Worm (Caenorhabditis elegans) whole organism, L4 larva: ENCODE data around the gene rbg-3.

Source experiments
- D1046.2 ChIP-seq: fragments of 200-800 bp; sonication (Bioruptor generic); IDR thresholded peaks from 2 replicates; pipeline ENCODE4 v1.3.6; 2022; ENCODE audit warnings: missing genetic modification characterization, missing compliant biosample characterization
- F10B5.3 ChIP-seq: sonication (generic microtip); optimal IDR thresholded peaks from 2 replicates; lab custom pipeline; 2016; ENCODE audit warnings: mild to moderate bottlenecking, missing genetic modification characterization, missing compliant biosample characterization
- F26F4.8 ChIP-seq: fragments of 200-800 bp; sonication (Bioruptor generic); conservative IDR thresholded peaks from 2 replicates; pipeline ENCODE4 v1.3.6; 2022; ENCODE audit warnings: missing genetic modification characterization, missing compliant biosample characterization
- F37D6.2 ChIP-seq: sonication (generic microtip); optimal IDR thresholded peaks from 2 replicates; lab custom pipeline; 2016; ENCODE audit warnings: mild to moderate bottlenecking, missing genetic modification characterization, missing compliant biosample characterization
- F49E8.2 ChIP-seq: sonication (generic microtip); optimal IDR thresholded peaks from 2 replicates; lab custom pipeline; 2016; ENCODE audit warnings: missing compliant biosample characterization, mild to moderate bottlenecking, missing genetic modification characterization, borderline replicate concordance
- T20F7.1 ChIP-seq: fragments of 200-800 bp; sonication (Bioruptor generic); optimal IDR thresholded peaks from 2 replicates; lab custom pipeline; 2018; ENCODE audit warnings: mild to moderate bottlenecking, missing genetic modification characterization, missing compliant biosample characterization
- T26A8.4 ChIP-seq: fragments of 200-800 bp; sonication (Bioruptor generic); IDR thresholded peaks from 2 replicates; pipeline ENCODE4 v1.3.6; 2022; ENCODE audit warnings: missing genetic modification characterization, missing compliant biosample characterization
- Y105C5A.15 ChIP-seq: fragments of 200-800 bp; sonication (Bioruptor generic); IDR thresholded peaks from 2 replicates; pipeline ENCODE4 v1.3.6; 2022; ENCODE audit warnings: missing genetic modification characterization, missing compliant biosample characterization
- Y5F2A.4 ChIP-seq: fragments of 200-800 bp; sonication (Bioruptor generic); optimal IDR thresholded peaks from 2 replicates; lab custom pipeline; 2018; ENCODE audit warnings: mild to moderate bottlenecking, missing genetic modification characterization, missing compliant biosample characterization
- Y75B8A.6 ChIP-seq: fragments of 200-800 bp; sonication (Bioruptor generic); IDR thresholded peaks from 2 replicates; pipeline ENCODE4 v1.3.6; 2022; ENCODE audit warnings: missing genetic modification reagents, missing genetic modification characterization, missing compliant biosample characterization
- ZK546.5 ChIP-seq, 2 experiments: sonication (generic microtip); optimal IDR thresholded peaks; 2 replicates each; lab custom pipeline; 2017; ENCODE audit warnings: missing biosample characterization in 2 of 2, missing genetic modification characterization in 2 of 2
- aha-1 ChIP-seq: fragments of 150-350 bp; peaks from one replicate; lab custom pipeline; 2014; ENCODE audit warnings: missing biosample characterization, missing genetic modification characterization
- aly-2 ChIP-seq: sonication (generic microtip); optimal IDR thresholded peaks from 2 replicates; lab custom pipeline; 2018; ENCODE audit warnings: missing biosample characterization, missing genetic modification characterization
- attf-4 ChIP-seq: sonication (generic microtip); optimal IDR thresholded peaks from 3 replicates; lab custom pipeline; 2017; ENCODE audit warnings: missing biosample characterization, missing genetic modification characterization
- ceh-28 ChIP-seq: fragments of 150-350 bp; optimal IDR thresholded peaks from 2 replicates; lab custom pipeline; 2014; ENCODE audit warnings: missing biosample characterization, missing genetic modification reagents, missing genetic modification characterization
- ceh-32 ChIP-seq: sonication (generic microtip); optimal IDR thresholded peaks from 2 replicates; lab custom pipeline; 2016; ENCODE audit warnings: mild to moderate bottlenecking, missing genetic modification characterization, missing compliant biosample characterization; ENCODE audit not compliant: poor library complexity
- ceh-62 ChIP-seq: sonication (generic microtip); optimal IDR thresholded peaks from 2 replicates; lab custom pipeline; 2017; ENCODE audit warnings: missing biosample characterization, missing genetic modification characterization
- ceh-82 ChIP-seq: sonication (generic microtip); optimal IDR thresholded peaks from 2 replicates; lab custom pipeline; 2017; ENCODE audit warnings: missing biosample characterization, missing genetic modification characterization
- daf-12 ChIP-seq: fragments of 150-350 bp; optimal IDR thresholded peaks from 2 replicates; lab custom pipeline; 2014; ENCODE audit warnings: missing biosample characterization, missing genetic modification reagents, missing genetic modification characterization
- daf-16 ChIP-seq, 3 experiments: sonication (generic microtip); optimal IDR thresholded peaks; 2 replicates each; lab custom pipeline; 2016 to 2017; ENCODE audit warnings: missing genetic modification characterization in 3 of 3, missing genetic modification reagents in 3 of 3, mild to moderate bottlenecking in 2 of 3, missing compliant biosample characterization in 2 of 3, missing biosample characterization in 1 of 3, moderate library complexity in 1 of 3
- dmd-9 ChIP-seq: fragments of 200-800 bp; sonication (Bioruptor generic); IDR thresholded peaks from 2 replicates; pipeline ENCODE4 v1.3.6; 2022; ENCODE audit warnings: missing genetic modification reagents, missing genetic modification characterization, missing compliant biosample characterization
- duxl-1 ChIP-seq: sonication (generic microtip); optimal IDR thresholded peaks from 2 replicates; lab custom pipeline; 2016; ENCODE audit warnings: mild to moderate bottlenecking, missing genetic modification characterization, moderate library complexity, missing compliant biosample characterization; ENCODE audit not compliant: poor library complexity
- hif-1 ChIP-seq, 2 experiments: sonication (generic microtip); optimal IDR thresholded peaks; 2 replicates each; lab custom pipeline; 2016 to 2017; ENCODE audit warnings: missing compliant biosample characterization in 2 of 2, missing genetic modification characterization in 2 of 2, missing genetic modification reagents in 2 of 2, missing genotype in 2 of 2, mild to moderate bottlenecking in 1 of 2
- hlh-11 ChIP-seq: fragments of 200-800 bp; sonication (Bioruptor generic); optimal IDR thresholded peaks from 2 replicates; lab custom pipeline; 2018; ENCODE audit warnings: mild to moderate bottlenecking, missing genetic modification characterization, missing compliant biosample characterization
- lim-7 ChIP-seq: fragments of 200-800 bp; sonication (Bioruptor generic); IDR thresholded peaks from 2 replicates; pipeline ENCODE4 v1.3.6; 2022; ENCODE audit warnings: missing genetic modification characterization, missing compliant biosample characterization
- lin-1 ChIP-seq: fragments of 200-800 bp; sonication (Bioruptor generic); IDR thresholded peaks from 2 replicates; pipeline ENCODE4 v1.3.6; 2022; ENCODE audit warnings: missing genetic modification reagents, missing genetic modification characterization, missing compliant biosample characterization
- lin-15B ChIP-seq: fragments of 150-350 bp; sonication (generic microtip); optimal IDR thresholded peaks from 3 replicates; lab custom pipeline; 2014; ENCODE audit warnings: missing biosample characterization, missing genetic modification characterization
- lin-38 ChIP-seq: fragments of 200-800 bp; sonication (Bioruptor generic); IDR thresholded peaks from 2 replicates; pipeline ENCODE4 v1.3.6; 2022; ENCODE audit warnings: missing genetic modification reagents, missing genetic modification characterization, missing compliant biosample characterization
- lin-39 ChIP-seq: fragments of 150-350 bp; optimal IDR thresholded peaks from 2 replicates; lab custom pipeline; 2014; ENCODE audit warnings: missing biosample characterization, missing genetic modification reagents, missing genetic modification characterization
- lir-3 ChIP-seq: sonication (generic microtip); optimal IDR thresholded peaks from 2 replicates; lab custom pipeline; 2016; ENCODE audit warnings: mild to moderate bottlenecking, missing genetic modification characterization, missing compliant biosample characterization
- lsy-2 ChIP-seq, 2 experiments: fragments of 150-350 bp in 1 of 2; sonication (generic microtip) in 1 of 2; optimal IDR thresholded peaks; 2 replicates each; lab custom pipeline; 2014 to 2017; ENCODE audit warnings: missing biosample characterization in 2 of 2, missing genetic modification characterization in 2 of 2
- madf-9 ChIP-seq: fragments of 200-800 bp; sonication (Bioruptor generic); conservative IDR thresholded peaks from 2 replicates; pipeline ENCODE4 v1.3.6; 2022; ENCODE audit warnings: missing genetic modification reagents, missing genetic modification characterization, missing compliant biosample characterization
- mdt-29 ChIP-seq: fragments of 200-800 bp; sonication (Bioruptor generic); IDR thresholded peaks from 2 replicates; pipeline ENCODE4 v1.3.6; 2022; ENCODE audit warnings: missing genetic modification reagents, missing genetic modification characterization, missing compliant biosample characterization
- mes-2 ChIP-seq: sonication (generic microtip); optimal IDR thresholded peaks from 2 replicates; lab custom pipeline; 2016; ENCODE audit warnings: missing genotype, mild to moderate bottlenecking, missing genetic modification characterization, missing compliant biosample characterization; ENCODE audit not compliant: poor library complexity, severe bottlenecking
- mxl-3 ChIP-seq: fragments of 200-800 bp; sonication (Bioruptor generic); optimal IDR thresholded peaks from 2 replicates; lab custom pipeline; 2018; ENCODE audit warnings: mild to moderate bottlenecking, missing genetic modification characterization, missing compliant biosample characterization
- nhr-11 ChIP-seq: fragments of 150-350 bp; optimal IDR thresholded peaks from 2 replicates; lab custom pipeline; 2014; ENCODE audit warnings: missing biosample characterization, missing genetic modification characterization
- nhr-111 ChIP-seq: fragments of 200-800 bp; sonication (Bioruptor generic); optimal IDR thresholded peaks from 2 replicates; lab custom pipeline; 2018; ENCODE audit warnings: mild to moderate bottlenecking, missing genetic modification characterization, missing compliant biosample characterization
- nhr-25 ChIP-seq: sonication (generic microtip); optimal IDR thresholded peaks from 2 replicates; lab custom pipeline; 2017; ENCODE audit warnings: missing genetic modification characterization, mild to moderate bottlenecking, missing compliant biosample characterization, antibody characterized with exemption, moderate library complexity, borderline replicate concordance; ENCODE audit not compliant: insufficient read depth
- nhr-42 ChIP-seq: fragments of 200-800 bp; sonication (Bioruptor generic); IDR thresholded peaks from 2 replicates; pipeline ENCODE4 v1.3.6; 2022; ENCODE audit warnings: missing genetic modification characterization, missing compliant biosample characterization
- nhr-6 ChIP-seq: fragments of 150-350 bp; optimal IDR thresholded peaks from 2 replicates; lab custom pipeline; 2014; ENCODE audit warnings: missing biosample characterization, missing genetic modification characterization
- nhr-76 ChIP-seq: fragments of 150-350 bp; optimal IDR thresholded peaks from 2 replicates; lab custom pipeline; 2014; ENCODE audit warnings: missing biosample characterization, missing genetic modification characterization
- pqm-1 ChIP-seq: sonication (generic microtip); optimal IDR thresholded peaks from 2 replicates; lab custom pipeline; 2017; ENCODE audit warnings: missing biosample characterization, missing genetic modification characterization
- sdz-12 ChIP-seq: fragments of 200-800 bp; sonication (Bioruptor generic); optimal IDR thresholded peaks from 2 replicates; lab custom pipeline; 2018; ENCODE audit warnings: mild to moderate bottlenecking, missing genetic modification characterization, missing compliant biosample characterization
- spr-3 ChIP-seq: fragments of 200-800 bp; sonication (Bioruptor generic); optimal IDR thresholded peaks from 2 replicates; lab custom pipeline; 2018; ENCODE audit warnings: mild to moderate bottlenecking, missing genetic modification characterization, missing compliant biosample characterization
- unc-130 ChIP-seq: sonication (generic microtip); optimal IDR thresholded peaks from 2 replicates; lab custom pipeline; 2016; ENCODE audit warnings: missing genetic modification reagents, missing genetic modification characterization, missing compliant biosample characterization
- unc-39 ChIP-seq: sonication (generic microtip); optimal IDR thresholded peaks from 2 replicates; lab custom pipeline; 2017; ENCODE audit warnings: missing biosample characterization, missing genetic modification characterization
- unc-62 ChIP-seq, 3 experiments: fragments of 150-350 bp in 1 of 3; sonication (generic microtip); optimal IDR thresholded peaks in 2 of 3; peaks in 1 of 3; 1 replicate in 1 of 3; 2 replicates in 2 of 3; lab custom pipeline; 2014 to 2017; ENCODE audit warnings: missing biosample characterization in 3 of 3, missing genetic modification characterization in 3 of 3, missing genetic modification reagents in 3 of 3, missing genotype in 1 of 3
- zfp-2 ChIP-seq: sonication (generic microtip); optimal IDR thresholded peaks from 2 replicates; lab custom pipeline; 2016; ENCODE audit warnings: mild to moderate bottlenecking, missing genetic modification characterization, missing compliant biosample characterization
- zip-11 ChIP-seq: fragments of 200-800 bp; sonication (Bioruptor generic); IDR thresholded peaks from 2 replicates; pipeline ENCODE4 v1.3.6; 2022; ENCODE audit warnings: missing genetic modification characterization, missing compliant biosample characterization
- ztf-7 ChIP-seq: fragments of 150-350 bp; optimal IDR thresholded peaks from 2 replicates; lab custom pipeline; 2014; ENCODE audit warnings: missing biosample characterization, missing genetic modification characterization

rbg-3 gene

ce11 chrIII:4796039-4796438 is 41.8 kb downstream of the rbg-3 start (continued):
- no peak for TF ChIP-seq T20F7.1 (GFP tag; lab: Kevin White, UChicago)
- TF ChIP-seq T26A8.4: peak; percentile 67
- TF ChIP-seq ceh-62: no peak
- 0 out of 2 replicates have a peak, but pooled peaks have one; percentile 20 for TF ChIP-seq madf-9 (GFP tag; lab: Robert Waterston, UW)
- TF ChIP-seq attf-4 (tag; lab: Kevin White, UChicago): no peak
- TF ChIP-seq ztf-7: peak; percentile 25
- no peak for TF ChIP-seq ceh-82 (tag; lab: Kevin White, UChicago)
- no peak for TF ChIP-seq ceh-32 (tag; lab: Kevin White, UChicago)
- peak in 1 of 2 experiments; percentile 64 for TF ChIP-seq hif-1 (tag; optimal IDR thresholded peaks at IDR 0.05; lab: Kevin White, UChicago)
- no peak for TF ChIP-seq sdz-12 (GFP tag; lab: Kevin White, UChicago)
- no peak for TF ChIP-seq daf-16 (GFP tag; optimal IDR thresholded peaks at IDR 0.05; lab: Kevin White, UChicago)
- TF ChIP-seq daf-16 (tag; optimal IDR thresholded peaks at IDR 0.05; lab: Kevin White, UChicago): peak; percentile 65
- TF ChIP-seq Y75B8A.6 (GFP tag; lab: Robert Waterston, UW): no peak
- no peak for TF ChIP-seq nhr-76 (tag; lab: Kevin White, UChicago)
- peak; percentile 7 for TF ChIP-seq aha-1
- no peak for TF ChIP-seq Y5F2A.4 (GFP tag; lab: Kevin White, UChicago)
- no peak for TF ChIP-seq lin-39
- TF ChIP-seq mdt-29 (GFP tag; lab: Robert Waterston, UW): peak; percentile 17; the same call in 1 of the 2 replicates
- no peak for TF ChIP-seq zip-11
- peak; percentile 93 for TF ChIP-seq hlh-11 (tag; lab: Kevin White, UChicago)
- peak; percentile 57 to 80 for TF ChIP-seq lsy-2 (tag; optimal IDR thresholded peaks at IDR 0.05; lab: Kevin White, UChicago)
- TF ChIP-seq lir-3 (tag; lab: Kevin White, UChicago): no peak
- TF ChIP-seq zfp-2 (tag; lab: Kevin White, UChicago): no peak
- 0 out of 2 replicates have a peak, but pooled peaks have one; percentile 6 for TF ChIP-seq Y105C5A.15 (GFP tag; lab: Robert Waterston, UW)
- TF ChIP-seq unc-39 (tag; lab: Kevin White, UChicago): no peak
- peak; percentile 37 for TF ChIP-seq nhr-25
- TF ChIP-seq lin-1 (GFP tag; lab: Robert Waterston, UW): 0 out of 2 replicates have a peak, but pooled peaks have one; percentile 35
- TF ChIP-seq pqm-1 (tag; lab: Kevin White, UChicago): peak; percentile 57
- no peak for TF ChIP-seq spr-3 (GFP tag; lab: Kevin White, UChicago)
- TF ChIP-seq nhr-11 (tag; lab: Kevin White, UChicago): peak; percentile 13
- peak; percentile 87 for TF ChIP-seq nhr-6 (tag; lab: Kevin White, UChicago)
- no peak for TF ChIP-seq aly-2 (tag; lab: Kevin White, UChicago)
- TF ChIP-seq mxl-3 (GFP tag; lab: Kevin White, UChicago): peak; percentile 85
- peak; percentile 85 for TF ChIP-seq mes-2 (tag; lab: Kevin White, UChicago)
- no peak for TF ChIP-seq F49E8.2 (tag; lab: Kevin White, UChicago)
- TF ChIP-seq D1046.2: no peak
- TF ChIP-seq dmd-9 (GFP tag; lab: Robert Waterston, UW): no peak; the same call in 1 of the 2 replicates
- TF ChIP-seq ZK546.5 (tag; optimal IDR thresholded peaks at IDR 0.05; lab: Kevin White, UChicago): no peak
- no peak for TF ChIP-seq unc-130 (GFP tag; lab: Kevin White, UChicago)
- TF ChIP-seq lim-7 (GFP tag; lab: Robert Waterston, UW): no peak
- TF ChIP-seq nhr-42 (GFP tag; lab: Robert Waterston, UW): no peak
- TF ChIP-seq nhr-111 (GFP tag; lab: Kevin White, UChicago): no peak
- peak; percentile 6 for TF ChIP-seq ceh-28 (tag; lab: Kevin White, UChicago)
- TF ChIP-seq F26F4.8 (GFP tag; lab: Robert Waterston, UW): no peak
- no peak for TF ChIP-seq lin-15B (tag; lab: Kevin White, UChicago)
- TF ChIP-seq F37D6.2 (tag; lab: Kevin White, UChicago): no peak
- TF ChIP-seq F10B5.3 (tag; lab: Kevin White, UChicago): peak; percentile 10
- peak in 1 of 2 experiments; percentile 98 for TF ChIP-seq unc-62 (GFP tag; optimal IDR thresholded peaks at IDR 0.05 in 1 of 2; lab: Kevin White, UChicago)
- no peak for TF ChIP-seq unc-62 (tag; optimal IDR thresholded peaks at IDR 0.05; lab: Kevin White, UChicago)
- TF ChIP-seq lin-38 (GFP tag; lab: Robert Waterston, UW): peak; percentile 60
- TF ChIP-seq duxl-1 (tag; lab: Kevin White, UChicago): peak; percentile 48
- TF ChIP-seq daf-12 (tag; lab: Kevin White, UChicago): no peak
